Worm (Caenorhabditis elegans) whole organism, late embryonic: ENCODE data around the gene lir-2.

Experiments
- C38D4.7 ChIP-seq: fragments of 200-800 bp; sonication (Bioruptor generic); optimal IDR thresholded peaks from 2 replicates; lab custom pipeline; 2018; ENCODE audit warnings: mild to moderate bottlenecking, missing genetic modification characterization, moderate library complexity, missing compliant biosample characterization
- ama-1 ChIP-seq: fragments of 150-350 bp; optimal IDR thresholded peaks from 2 replicates; lab custom pipeline; 2014
- che-1 ChIP-seq: sonication (generic microtip); optimal IDR thresholded peaks from 2 replicates; lab custom pipeline; 2016; ENCODE audit warnings: mild to moderate bottlenecking, missing genetic modification characterization, missing compliant biosample characterization
- mec-3 ChIP-seq: sonication (generic microtip); optimal IDR thresholded peaks from 2 replicates; lab custom pipeline; 2016; ENCODE audit warnings: borderline replicate concordance, missing genetic modification characterization, missing compliant biosample characterization

DNA sequence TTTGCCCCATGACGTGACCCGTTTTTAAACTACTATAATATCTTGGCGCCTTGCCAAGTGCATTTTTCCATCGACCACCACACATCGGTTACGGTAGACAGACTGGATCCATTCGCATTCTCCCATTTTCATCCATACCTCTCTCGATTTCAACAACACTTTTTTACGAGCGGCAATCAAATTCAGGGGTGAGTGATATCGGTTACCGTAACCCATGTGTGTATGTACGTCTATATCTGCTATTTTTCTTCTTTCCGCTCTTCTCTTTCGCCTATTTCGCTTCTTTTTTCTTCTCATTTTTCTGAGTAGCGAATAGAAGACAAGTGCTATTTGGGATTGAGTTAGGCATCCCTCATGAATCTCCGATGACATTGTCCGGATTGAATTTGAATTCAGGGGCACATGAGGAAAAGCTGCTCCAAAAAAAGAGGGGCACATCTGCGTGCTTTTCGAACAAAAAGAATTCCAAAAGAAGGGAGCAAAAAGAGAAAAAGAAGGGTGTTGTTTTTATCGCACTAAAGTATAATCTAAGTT, 35.3 kb upstream of the lir-2 start:
- TF ChIP-seq ama-1 (lab: Kevin White, UChicago) (no peak), C38D4.7 (GFP tag; lab: Kevin White, UChicago) (no peak), che-1 (tag; lab: Kevin White, UChicago) (no peak), mec-3 (tag; lab: Kevin White, UChicago) (no peak)
